Fruit fly (Drosophila melanogaster) whole organism: ENCODE results near the gene CG15715.

Source experiments
- CG8478 ChIP-seq: fragments of >200 bp; optimal IDR thresholded peaks from 2 replicates; lab custom pipeline; 2018; ENCODE audit warnings: inconsistent platforms
- Dll ChIP-seq: fragments of >200 bp; optimal IDR thresholded peaks from 2 replicates; lab custom pipeline; 2017
- EcR ChIP-seq, 2 experiments: fragments of >200 bp; optimal IDR thresholded peaks; 2 replicates each; lab custom pipeline; 2017; ENCODE audit warnings: missing biosample characterization in 2 of 2, missing genetic modification characterization in 2 of 2, missing genetic modification reagents in 2 of 2
- pan ChIP-seq: fragments of >200 bp; optimal IDR thresholded peaks from 2 replicates; lab custom pipeline; 2017
- psq ChIP-seq: fragments of >200 bp; optimal IDR thresholded peaks from 2 replicates; lab custom pipeline; 2017
- usp ChIP-seq: fragments of >200 bp; optimal IDR thresholded peaks from 2 replicates; lab custom pipeline; 2017; ENCODE audit warnings: missing biosample characterization, missing genetic modification characterization, mixed read lengths

CG15715 gene

dm6 chr3L:15802655-15803054 lies 34.6 kb downstream of the CG15715 start:
- no peak for TF ChIP-seq psq (lab: Kevin White, UChicago)
- TF ChIP-seq pan = no peak
- TF ChIP-seq Dll = no peak
- TF ChIP-seq EcR (GFP tag; optimal IDR thresholded peaks at IDR 0.05; lab: Kevin White, UChicago) = no peak
- no peak for TF ChIP-seq CG8478 (lab: Kevin White, UChicago)
- no peak for TF ChIP-seq usp (GFP tag; lab: Kevin White, UChicago)

DNA sequence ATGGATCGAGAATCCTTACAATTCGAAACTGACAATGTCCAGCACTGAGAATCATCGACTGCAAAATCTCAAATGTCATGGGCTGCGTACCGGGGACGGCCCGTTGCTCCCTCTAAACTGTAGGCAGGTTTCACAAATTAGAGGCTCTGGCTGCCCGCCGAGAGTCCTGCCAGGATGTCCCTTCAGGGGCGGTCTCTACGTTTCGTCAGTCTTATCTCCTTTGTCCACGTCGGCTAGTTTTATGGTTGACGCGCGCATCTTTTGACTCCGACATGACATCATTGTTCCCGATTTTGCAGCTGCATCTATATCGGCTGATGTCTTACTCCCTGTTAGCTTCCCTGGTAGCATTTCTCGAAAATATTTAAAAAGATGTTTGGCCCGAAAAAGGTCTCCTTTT lies 35.2 kb downstream of the CG15715 start:
- TF ChIP-seq Dll (no peak), pan (no peak), EcR (GFP tag; optimal IDR thresholded peaks at IDR 0.05; lab: Kevin White, UChicago) (no peak), psq (lab: Kevin White, UChicago) (no peak), CG8478 (lab: Kevin White, UChicago) (no peak)

DNA sequence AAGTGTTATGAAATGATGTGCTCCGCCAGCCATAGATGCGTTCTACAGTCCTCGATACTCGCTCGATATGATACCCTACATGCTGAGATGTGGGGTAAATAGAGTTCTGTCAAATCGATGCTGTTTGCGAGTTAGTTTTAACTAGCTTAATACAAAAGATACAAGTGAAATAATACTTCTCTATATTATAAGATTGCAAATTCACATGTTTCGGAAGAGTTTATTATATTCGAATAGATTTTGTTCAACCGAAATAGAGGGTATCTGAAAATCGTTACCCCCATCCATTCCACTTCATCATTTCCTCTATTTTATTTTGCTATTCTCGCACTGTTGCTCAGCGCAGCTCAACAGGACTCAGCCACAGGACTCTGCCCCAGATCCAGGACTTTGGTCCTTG lies 43.0 kb downstream of the CG15715 start:
- TF ChIP-seq pan (no peak), CG8478 (lab: Kevin White, UChicago) (no peak), Dll (no peak), usp (GFP tag; lab: Kevin White, UChicago) (no peak), psq (lab: Kevin White, UChicago) (no peak), EcR (GFP tag; optimal IDR thresholded peaks at IDR 0.05; lab: Kevin White, UChicago) (no peak)

DNA sequence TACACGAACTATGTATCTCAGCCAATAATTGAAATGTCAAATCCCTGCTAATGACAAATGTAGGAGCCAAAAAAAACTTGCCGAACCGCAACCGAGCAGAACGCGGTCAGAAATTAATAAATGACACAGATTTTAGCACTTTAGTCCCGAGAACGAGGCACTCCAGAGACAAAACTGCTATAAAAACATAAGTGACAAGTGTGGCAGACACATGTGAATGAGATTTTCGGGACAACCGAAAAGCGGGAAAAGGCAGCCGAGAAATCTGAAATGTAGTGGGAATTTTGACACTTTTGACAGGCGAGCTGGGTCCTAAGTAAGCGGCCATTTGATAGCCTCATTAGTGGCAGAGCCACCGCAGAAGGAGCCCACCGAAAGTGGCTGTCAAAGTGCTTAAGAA lies 46.2 kb downstream of the CG15715 start:
- TF ChIP-seq CG8478 (lab: Kevin White, UChicago) (no peak), usp (GFP tag; lab: Kevin White, UChicago) (no peak), Dll (no peak), EcR (GFP tag; optimal IDR thresholded peaks at IDR 0.05; lab: Kevin White, UChicago) (no peak), psq (lab: Kevin White, UChicago) (no peak), pan (no peak)

DNA sequence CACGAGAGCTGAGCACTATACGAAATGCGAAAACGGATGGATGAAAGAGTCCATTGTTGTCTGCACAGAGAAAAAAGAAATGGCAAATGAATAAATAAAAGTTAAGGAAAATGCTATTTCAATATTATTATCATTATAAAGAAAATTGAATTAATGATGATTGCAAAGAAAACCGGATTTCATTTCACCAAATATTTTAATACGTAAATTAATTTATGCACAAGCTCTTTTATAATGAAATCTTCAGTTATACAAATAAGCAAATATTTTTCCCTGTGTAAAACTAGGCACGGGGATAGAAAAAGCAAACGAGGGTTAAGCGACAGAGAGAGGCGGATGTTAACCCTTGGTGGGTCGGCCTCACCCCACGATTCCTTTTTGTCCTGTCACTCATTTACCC lies 49.9 kb downstream of the CG15715 start:
- TF ChIP-seq CG8478 (lab: Kevin White, UChicago) = no peak
- TF ChIP-seq Dll = no peak
- no peak for TF ChIP-seq EcR (GFP tag; optimal IDR thresholded peaks at IDR 0.05; lab: Kevin White, UChicago)
- TF ChIP-seq usp (GFP tag; lab: Kevin White, UChicago) = no peak
- no peak for TF ChIP-seq psq (lab: Kevin White, UChicago)
- no peak for TF ChIP-seq pan
